Worm (Caenorhabditis elegans): Measurements from ENCODE around the gene sdz-31.

- TF ChIP-seq elt-3 (tag; optimal IDR thresholded peaks at IDR 0.05) = no peak
- no peak for TF ChIP-seq F13H6.1 (tag; optimal IDR thresholded peaks at IDR 0.05)
- TF ChIP-seq nhr-129 (tag; optimal IDR thresholded peaks at IDR 0.05) = no peak
- no peak for TF ChIP-seq ama-1 (optimal IDR thresholded peaks at IDR 0.05)
Observed at ce11 chrV:9843376-9843916, 36.5 kb upstream of the sdz-31 start, which contains the start of gene sru-8.

All from whole organism, L2 larva.